Fruit fly (Drosophila melanogaster): ENCODE data around the gene CG13992.

DNA sequence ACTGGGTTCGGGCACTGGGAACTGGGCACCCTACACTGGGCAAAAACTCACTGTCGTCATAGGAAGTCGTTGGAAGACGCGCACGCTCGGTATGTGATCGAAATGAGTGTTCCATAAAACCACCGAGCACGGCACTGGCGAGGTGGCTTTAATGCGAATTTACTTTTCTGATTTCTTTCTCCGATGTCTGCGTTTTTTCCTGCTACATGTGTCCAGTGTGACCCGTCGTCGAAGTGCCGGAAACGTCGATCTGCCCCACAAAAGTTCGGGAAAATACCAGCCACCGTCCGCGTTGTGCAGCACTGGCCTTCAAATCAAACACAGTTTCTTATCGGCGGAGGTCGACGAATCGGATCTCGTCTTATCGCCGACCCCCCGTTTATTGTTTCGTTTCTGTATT lies 31.7 kb upstream of the CG13992 start, which contains the start of gene Kdm5:
- TF ChIP-seq Crg-1 (GFP tag; optimal IDR thresholded peaks at IDR 0.05) (peak; percentile 72), ovo (GFP tag; optimal IDR thresholded peaks at IDR 0.05) (no peak)

Data from whole organism, adult.